Fruit fly (Drosophila melanogaster) whole organism, embryonic: ENCODE data around the gene CG10286.

Experiments
- Antp ChIP-seq: fragments of 200-800 bp; sonication (Bioruptor generic); optimal IDR thresholded peaks from 3 replicates; lab custom pipeline; 2016; ENCODE audit warnings: missing biosample characterization, missing genetic modification characterization
- CG10431 ChIP-seq: fragments of 200-800 bp; sonication (Bioruptor generic); optimal IDR thresholded peaks from 3 replicates; lab custom pipeline; 2018; ENCODE audit warnings: missing biosample characterization, mild to moderate bottlenecking, missing genetic modification characterization
- CG11696 ChIP-seq: fragments of 200-800 bp; sonication (Bioruptor generic); IDR thresholded peaks from 2 replicates; pipeline ENCODE4 v1.3.6; 2022; ENCODE audit warnings: missing biosample characterization, missing genetic modification characterization
- CG1603 ChIP-seq: fragments of 200-800 bp; sonication (Bioruptor generic); optimal IDR thresholded peaks from 2 replicates; lab custom pipeline; 2019; ENCODE audit warnings: missing biosample characterization, mild to moderate bottlenecking, missing genetic modification characterization, moderate library complexity
- CG16863 ChIP-seq: fragments of 200-800 bp; sonication (Bioruptor generic); optimal IDR thresholded peaks from 3 replicates; lab custom pipeline; 2016; ENCODE audit warnings: missing biosample characterization, missing genetic modification characterization
- CG17829 ChIP-seq: fragments of 200-800 bp; optimal IDR thresholded peaks from 2 replicates; lab custom pipeline; 2019; ENCODE audit warnings: missing biosample characterization, mild to moderate bottlenecking, missing genetic modification characterization, moderate library complexity
- CG1832 ChIP-seq: fragments of 200-800 bp; sonication (Bioruptor generic); optimal IDR thresholded peaks from 2 replicates; lab custom pipeline; 2017; ENCODE audit warnings: missing biosample characterization, mild to moderate bottlenecking, missing genetic modification characterization, inconsistent platforms
- CG31441 ChIP-seq: fragments of 200-800 bp; sonication (Bioruptor generic); IDR thresholded peaks from 2 replicates; pipeline ENCODE4 v1.3.6; 2022; ENCODE audit warnings: missing biosample characterization, missing genetic modification characterization
- CG6272 ChIP-seq: fragments of 200-800 bp; sonication (Bioruptor generic); IDR thresholded peaks from 2 replicates; pipeline ENCODE4 v1.3.6; 2022; ENCODE audit warnings: missing biosample characterization, missing genetic modification characterization
- CG7372 ChIP-seq: fragments of 200-800 bp; sonication (Bioruptor generic); IDR thresholded peaks from 2 replicates; pipeline ENCODE4 v1.3.6; 2022; ENCODE audit warnings: missing biosample characterization, missing genetic modification characterization
- CG7987 ChIP-seq: fragments of 200-800 bp; sonication (Bioruptor generic); optimal IDR thresholded peaks from 2 replicates; lab custom pipeline; 2018; ENCODE audit warnings: missing biosample characterization, mild to moderate bottlenecking, missing genetic modification characterization, moderate library complexity
- CHES-1-like ChIP-seq: fragments of 200-800 bp; sonication (Bioruptor generic); optimal IDR thresholded peaks from 2 replicates; lab custom pipeline; 2016; ENCODE audit warnings: missing biosample characterization, missing genetic modification characterization
- CrebB ChIP-seq: fragments of 200-800 bp; sonication (Bioruptor generic); optimal IDR thresholded peaks from 3 replicates; lab custom pipeline; 2018; ENCODE audit warnings: missing biosample characterization, mild to moderate bottlenecking, missing genetic modification characterization
- Deaf1 ChIP-seq: fragments of 200-800 bp; optimal IDR thresholded peaks from 3 replicates; lab custom pipeline; 2019; ENCODE audit warnings: missing biosample characterization, mild to moderate bottlenecking, missing genetic modification characterization, moderate library complexity
- Eip74EF ChIP-seq, 2 experiments: fragments of 200-800 bp in 1 of 2; fragments of >200 bp in 1 of 2; sonication (Bioruptor generic) in 1 of 2; optimal IDR thresholded peaks; 2 replicates each; lab custom pipeline; 2017 to 2019; ENCODE audit warnings: missing biosample characterization in 2 of 2, missing genetic modification characterization in 2 of 2, mild to moderate bottlenecking in 1 of 2, moderate library complexity in 1 of 2
- Gug ChIP-seq: fragments of 200-800 bp; sonication (Bioruptor generic); IDR thresholded peaks from 4 replicates; pipeline ENCODE4 v1.3.6; 2022; ENCODE audit warnings: missing biosample characterization, missing genetic modification characterization
- HLH54F ChIP-seq: fragments of 200-800 bp; sonication (Bioruptor generic); optimal IDR thresholded peaks from 3 replicates; lab custom pipeline; 2016; ENCODE audit warnings: missing biosample characterization, missing genetic modification characterization
- Hand ChIP-seq: fragments of 200-800 bp; sonication (Bioruptor generic); optimal IDR thresholded peaks from 2 replicates; lab custom pipeline; 2017; ENCODE audit warnings: mild to moderate bottlenecking, missing biosample characterization, missing genetic modification reagents, missing genetic modification characterization
- Jarid2 ChIP-seq: fragments of 200-800 bp; sonication (Bioruptor generic); optimal IDR thresholded peaks from 3 replicates; lab custom pipeline; 2017; ENCODE audit warnings: mild to moderate bottlenecking, missing biosample characterization, missing genetic modification reagents, missing genetic modification characterization
- MBD-R2 ChIP-seq: fragments of 200-800 bp; sonication (Bioruptor generic); IDR thresholded peaks from 2 replicates; pipeline ENCODE4 v1.3.6; 2022; ENCODE audit warnings: missing biosample characterization, missing genetic modification characterization
- Mad ChIP-seq: fragments of 200-800 bp; sonication (Bioruptor generic); optimal IDR thresholded peaks from 2 replicates; lab custom pipeline; 2016; ENCODE audit warnings: missing biosample characterization, missing genetic modification characterization
- Mrtf ChIP-seq: fragments of 200-800 bp; sonication (Bioruptor generic); IDR thresholded peaks from 3 replicates; pipeline ENCODE4 v1.3.6; 2022; ENCODE audit warnings: missing biosample characterization, missing genetic modification characterization
- Sin3A ChIP-seq: fragments of >200 bp; optimal IDR thresholded peaks from 2 replicates; lab custom pipeline; 2018
- Usf ChIP-seq: fragments of 200-800 bp; sonication (Bioruptor generic); optimal IDR thresholded peaks from 2 replicates; lab custom pipeline; 2017; ENCODE audit warnings: missing genotype, missing biosample characterization, missing genetic modification characterization
- abd-A ChIP-seq: fragments of 200-800 bp; sonication (Bioruptor generic); optimal IDR thresholded peaks from 3 replicates; lab custom pipeline; 2019; ENCODE audit warnings: missing biosample characterization, mild to moderate bottlenecking, missing genetic modification characterization, moderate library complexity
- amos ChIP-seq: fragments of 200-800 bp; sonication (Bioruptor generic); IDR thresholded peaks from 2 replicates; pipeline ENCODE4 v1.3.6; 2022; ENCODE audit warnings: missing biosample characterization, missing genetic modification characterization; ENCODE audit not compliant: partially characterized antibody
- br ChIP-seq: fragments of >200 bp; optimal IDR thresholded peaks from 2 replicates; lab custom pipeline; 2017
- chif ChIP-seq, 2 experiments: fragments of 200-800 bp; sonication (Bioruptor generic); optimal IDR thresholded peaks; 3 replicates each; lab custom pipeline; 2016; ENCODE audit warnings: missing biosample characterization in 2 of 2, missing genetic modification characterization in 2 of 2
- chinmo ChIP-seq: fragments of 200-800 bp; sonication (Bioruptor generic); IDR thresholded peaks from 4 replicates; pipeline ENCODE4 v1.3.6; 2022; ENCODE audit warnings: missing biosample characterization, missing genetic modification characterization; ENCODE audit not compliant: partially characterized antibody
- corto ChIP-seq: fragments of 200-800 bp; sonication (Bioruptor generic); optimal IDR thresholded peaks from 2 replicates; lab custom pipeline; 2016; ENCODE audit warnings: missing biosample characterization, mild to moderate bottlenecking, missing genetic modification characterization, moderate library complexity
- croc ChIP-seq: fragments of 200-800 bp; sonication (Bioruptor generic); conservative IDR thresholded peaks from 3 replicates; pipeline ENCODE4 v1.3.6; 2022; ENCODE audit warnings: missing biosample characterization, missing genetic modification characterization
- dimm ChIP-seq: fragments of 200-800 bp; sonication (Bioruptor generic); IDR thresholded peaks from 2 replicates; pipeline ENCODE4 v1.3.6; 2022; ENCODE audit warnings: missing biosample characterization, missing genetic modification characterization
- gcm ChIP-seq: fragments of 200-800 bp; sonication (Bioruptor generic); optimal IDR thresholded peaks from 2 replicates; lab custom pipeline; 2019; ENCODE audit warnings: missing biosample characterization, mild to moderate bottlenecking, missing genetic modification characterization, moderate library complexity
- gcm2 ChIP-seq: fragments of 200-800 bp; sonication (Bioruptor generic); optimal IDR thresholded peaks from 2 replicates; lab custom pipeline; 2016; ENCODE audit warnings: missing biosample characterization, missing genetic modification characterization
- gro ChIP-seq: fragments of 200-800 bp; sonication (Bioruptor generic); optimal IDR thresholded peaks from 2 replicates; lab custom pipeline; 2016; ENCODE audit warnings: missing biosample characterization, missing genetic modification characterization
- gt ChIP-seq: fragments of 200-800 bp; sonication (Bioruptor generic); IDR thresholded peaks from 2 replicates; pipeline ENCODE4 v1.3.6; 2022; ENCODE audit warnings: missing biosample characterization, missing genetic modification characterization
- hkb ChIP-seq, 2 experiments: fragments of 200-800 bp in 1 of 2; fragments of >200 bp in 1 of 2; sonication (Bioruptor generic) in 1 of 2; IDR thresholded peaks in 1 of 2; optimal IDR thresholded peaks in 1 of 2; 2 replicates each; pipeline versions ENCODE4 v1.3.6 to Lab custom; 2017 to 2022; ENCODE audit warnings: missing biosample characterization in 1 of 2, missing genetic modification characterization in 1 of 2
- lab ChIP-seq: fragments of 200-800 bp; sonication (Bioruptor generic); optimal IDR thresholded peaks from 3 replicates; lab custom pipeline; 2017; ENCODE audit warnings: missing biosample characterization, missing genetic modification characterization, mild to moderate bottlenecking, moderate library complexity, missing genetic modification reagents
- phol ChIP-seq: fragments of 200-800 bp; sonication (Bioruptor generic); optimal IDR thresholded peaks from 3 replicates; lab custom pipeline; 2018; ENCODE audit warnings: missing biosample characterization, mild to moderate bottlenecking, missing genetic modification characterization, moderate library complexity
- pros ChIP-seq: fragments of 200-800 bp; sonication (Bioruptor generic); optimal IDR thresholded peaks from 3 replicates; lab custom pipeline; 2019; ENCODE audit warnings: missing biosample characterization, mild to moderate bottlenecking, missing genetic modification characterization, moderate library complexity
- pum ChIP-seq: fragments of 200-800 bp; sonication (Bioruptor generic); optimal IDR thresholded peaks from 2 replicates; lab custom pipeline; 2016; ENCODE audit warnings: missing biosample characterization, missing genetic modification characterization
- sc ChIP-seq, 3 experiments: fragments of >200 bp in 2 of 3; fragments of 200-800 bp in 1 of 3; sonication (Bioruptor generic) in 1 of 3; optimal IDR thresholded peaks; 2 replicates in 2 of 3; 3 replicates in 1 of 3; lab custom pipeline; 2017; ENCODE audit warnings: mild to moderate bottlenecking in 1 of 3, missing biosample characterization in 1 of 3, missing genetic modification characterization in 1 of 3, missing genetic modification reagents in 1 of 3
- sim ChIP-seq: fragments of 200-800 bp; sonication (Bioruptor generic); IDR thresholded peaks from 2 replicates; pipeline ENCODE4 v1.3.6; 2022; ENCODE audit warnings: missing biosample characterization, missing genetic modification characterization
- stwl ChIP-seq: fragments of 200-800 bp; sonication (Bioruptor generic); optimal IDR thresholded peaks from 3 replicates; lab custom pipeline; 2018; ENCODE audit warnings: missing biosample characterization, mild to moderate bottlenecking, missing genetic modification characterization, moderate library complexity
- sug ChIP-seq: fragments of 200-800 bp; optimal IDR thresholded peaks from 2 replicates; lab custom pipeline; 2019; ENCODE audit warnings: missing biosample characterization, mild to moderate bottlenecking, missing genetic modification characterization, moderate library complexity
- tgo ChIP-seq: fragments of 200-800 bp; sonication (Bioruptor generic); IDR thresholded peaks from 3 replicates; pipeline ENCODE4 v1.3.6; 2022; ENCODE audit warnings: missing biosample characterization, missing genetic modification characterization
- tin ChIP-seq: fragments of 200-800 bp; sonication (Bioruptor generic); optimal IDR thresholded peaks from 3 replicates; lab custom pipeline; 2016; ENCODE audit warnings: missing biosample characterization, missing genetic modification characterization
- toy ChIP-seq: fragments of 200-800 bp; sonication (Bioruptor generic); IDR thresholded peaks from 2 replicates; pipeline ENCODE4 v1.3.6; 2022; ENCODE audit warnings: missing biosample characterization, missing genetic modification characterization
- zen ChIP-seq: fragments of 200-800 bp; sonication (Bioruptor generic); optimal IDR thresholded peaks from 3 replicates; lab custom pipeline; 2018; ENCODE audit warnings: missing biosample characterization, mild to moderate bottlenecking, missing genetic modification characterization, moderate library complexity
- zfh1 ChIP-seq: fragments of 200-800 bp; sonication (Bioruptor generic); IDR thresholded peaks from 3 replicates; pipeline ENCODE4 v1.3.6; 2022; ENCODE audit warnings: missing biosample characterization, missing genetic modification characterization

The CG10286 gene

DNA sequence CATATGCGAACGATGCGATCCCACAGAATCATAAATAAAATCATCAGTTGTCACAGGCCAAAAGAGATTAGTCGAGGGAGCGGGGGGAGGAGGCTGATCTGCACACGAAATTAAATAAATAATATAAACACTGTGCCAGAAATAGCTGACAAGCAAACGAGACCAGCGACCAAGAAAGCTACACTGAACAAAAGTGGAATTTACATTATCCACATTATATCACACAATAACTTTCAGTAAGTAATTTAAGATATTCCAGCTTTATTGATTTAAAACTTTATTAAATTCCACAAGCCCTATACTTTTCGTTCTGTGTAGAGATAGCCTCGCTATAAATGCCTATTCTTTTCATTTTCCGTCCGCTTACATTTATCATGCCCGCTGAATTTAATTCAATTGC is 35.4 kb downstream of the CG10286 start (continued):
- TF ChIP-seq gt (GFP tag; lab: Robert Waterston, UW) (no peak), hkb (optimal IDR thresholded peaks at IDR 0.05; lab: Kevin White, UChicago) (no peak), hkb (GFP tag; IDR thresholded peaks at IDR 0.05; lab: Robert Waterston, UW) (peak; percentile 91), br (no peak), MBD-R2 (no peak; the same call in 1 of the 2 replicates), croc (peak; percentile 68), CG7987 (GFP tag; lab: Kevin White, UChicago) (no peak), gro (GFP tag; lab: Kevin White, UChicago) (peak; percentile 23), zfh1 (GFP tag; lab: Robert Waterston, UW) (peak; percentile 87), toy (GFP tag; lab: Robert Waterston, UW) (no peak; the same call in 1 of the 2 replicates), pum (peak; percentile 66), lab (GFP tag; lab: Kevin White, UChicago) (peak; percentile 88), Deaf1 (tag; lab: Kevin White, UChicago) (peak; percentile 24), CG1832 (no peak), dimm (GFP tag; lab: Robert Waterston, UW) (no peak), chif (GFP tag; optimal IDR thresholded peaks at IDR 0.05; lab: Kevin White, UChicago) (peak; percentile 62 to 75), CG1603 (tag; lab: Kevin White, UChicago) (peak; percentile 71), Jarid2 (peak; percentile 57), CG11696 (peak; percentile 78), sim (GFP tag; lab: Robert Waterston, UW) (peak; percentile 89), corto (GFP tag; lab: Kevin White, UChicago) (peak; percentile 26), amos (no peak), gcm2 (GFP tag; lab: Kevin White, UChicago) (peak; percentile 52), zen (tag; lab: Kevin White, UChicago) (peak; percentile 47), Eip74EF (GFP tag; optimal IDR thresholded peaks at IDR 0.05; lab: Kevin White, UChicago) (peak in 1 of 2 experiments; percentile 46), CG7372 (GFP tag; lab: Robert Waterston, UW) (peak; percentile 73), CG10431 (no peak), sug (peak; percentile 31), chinmo (no peak), CrebB (no peak), Antp (peak; percentile 67), Mad (peak; percentile 17), Hand (GFP tag; lab: Kevin White, UChicago) (no peak), pros (no peak), sc (optimal IDR thresholded peaks at IDR 0.05; lab: Kevin White, UChicago) (no peak), sc (GFP tag; optimal IDR thresholded peaks at IDR 0.05; lab: Kevin White, UChicago) (peak; percentile 52), stwl (tag; lab: Kevin White, UChicago) (peak; percentile 9), CG16863 (peak; percentile 69), Gug (GFP tag; lab: Robert Waterston, UW) (peak; percentile 80), CG6272 (GFP tag; lab: Robert Waterston, UW) (peak; percentile 47), gcm (peak; percentile 70), abd-A (no peak), Usf (no peak), Sin3A (lab: Kevin White, UChicago) (no peak), CHES-1-like (GFP tag; lab: Kevin White, UChicago) (peak; percentile 64), HLH54F (GFP tag; lab: Kevin White, UChicago) (peak; percentile 62), tin (peak; percentile 80), phol (tag; lab: Kevin White, UChicago) (peak; percentile 82), Mrtf (GFP tag; lab: Robert Waterston, UW) (no peak; the same call in none of the 3 replicates), tgo (GFP tag; lab: Robert Waterston, UW) (peak; percentile 88), CG31441 (GFP tag; lab: Robert Waterston, UW) (peak; percentile 85), CG17829 (tag; lab: Kevin White, UChicago) (peak; percentile 72)
